Fruit fly (Drosophila melanogaster): ENCODE results near the gene Etfb.

DNA sequence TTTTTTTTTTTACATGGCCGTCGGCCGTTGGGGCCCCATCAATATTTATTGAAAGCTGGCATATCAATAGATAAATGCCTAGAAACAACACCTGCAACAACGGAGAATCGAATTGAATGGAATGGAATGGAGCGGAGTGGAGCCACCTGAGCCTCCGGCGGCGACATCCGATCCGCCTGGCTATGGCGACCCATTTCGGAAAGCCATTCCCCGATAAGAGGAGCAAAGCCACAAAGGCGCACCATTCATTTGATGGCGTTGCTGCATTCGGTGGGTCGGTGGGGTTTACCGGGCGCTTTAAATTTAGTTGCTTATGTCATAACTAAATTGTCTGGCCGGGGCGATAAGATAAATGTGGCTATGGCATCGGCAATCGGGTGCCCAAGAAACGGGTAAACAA lies 20.9 kb downstream of the Etfb start:
- no peak for TF ChIP-seq CG12605 (GFP tag; IDR thresholded peaks at IDR 0.05)
- no peak for TF ChIP-seq CG9948 (tag; optimal IDR thresholded peaks at IDR 0.05)
- no peak for TF ChIP-seq Pif1A (GFP tag; optimal IDR thresholded peaks at IDR 0.05)
- TF ChIP-seq CG17806 (tag; optimal IDR thresholded peaks at IDR 0.05): no peak
- no peak for TF ChIP-seq CG34367 (tag; optimal IDR thresholded peaks at IDR 0.05)
- TF ChIP-seq D1 (tag; optimal IDR thresholded peaks at IDR 0.05): no peak

Data from whole organism, pupa.